Worm (Caenorhabditis elegans) whole organism, early embryonic: ENCODE measurements around the gene F41E6.5.

Experiments
- B0310.2 ChIP-seq: sonication (generic microtip); optimal IDR thresholded peaks from 2 replicates; lab custom pipeline; 2016; ENCODE audit warnings: mild to moderate bottlenecking, missing genetic modification characterization, missing compliant biosample characterization
- F13C5.2 ChIP-seq: sonication (generic microtip); optimal IDR thresholded peaks from 2 replicates; lab custom pipeline; 2017; ENCODE audit warnings: mild to moderate bottlenecking, missing genetic modification characterization, inconsistent platforms, missing compliant biosample characterization
- aly-1 ChIP-seq: sonication (generic microtip); optimal IDR thresholded peaks from 2 replicates; lab custom pipeline; 2016; ENCODE audit warnings: missing genetic modification characterization, missing compliant biosample characterization
- ama-1 ChIP-seq: fragments of 150-350 bp; optimal IDR thresholded peaks from 2 replicates; lab custom pipeline; 2014
- ceh-13 ChIP-seq: fragments of 200-800 bp; sonication (Bioruptor generic); optimal IDR thresholded peaks from 2 replicates; lab custom pipeline; 2018; ENCODE audit warnings: mild to moderate bottlenecking, missing genetic modification characterization, missing compliant biosample characterization
- ceh-36 ChIP-seq: sonication (generic microtip); optimal IDR thresholded peaks from 2 replicates; lab custom pipeline; 2016; ENCODE audit warnings: missing genetic modification characterization, inconsistent platforms, missing compliant biosample characterization
- ets-7 ChIP-seq: sonication (generic microtip); optimal IDR thresholded peaks from 2 replicates; lab custom pipeline; 2016; ENCODE audit warnings: missing genotype, missing genetic modification characterization, missing compliant biosample characterization
- flt-1 ChIP-seq: fragments of 200-800 bp; sonication (Bioruptor generic); IDR thresholded peaks from 2 replicates; pipeline ENCODE4 v1.3.6; 2022; ENCODE audit warnings: missing genetic modification characterization, missing compliant biosample characterization
- hmbx-1 ChIP-seq: sonication (generic microtip); optimal IDR thresholded peaks from 2 replicates; lab custom pipeline; 2016; ENCODE audit warnings: mild to moderate bottlenecking, missing genetic modification characterization, missing compliant biosample characterization
- hmg-4 ChIP-seq: fragments of 200-800 bp; sonication (Bioruptor generic); optimal IDR thresholded peaks from 2 replicates; lab custom pipeline; 2018; ENCODE audit warnings: mild to moderate bottlenecking, missing genetic modification characterization, missing compliant biosample characterization
- hnd-1 ChIP-seq: sonication (generic microtip); optimal IDR thresholded peaks from 2 replicates; lab custom pipeline; 2016; ENCODE audit warnings: missing genetic modification characterization, missing compliant biosample characterization
- pes-1 ChIP-seq: fragments of 200-800 bp; sonication (Bioruptor generic); IDR thresholded peaks from 2 replicates; pipeline ENCODE4 v1.3.6; 2022; ENCODE audit warnings: missing genetic modification reagents, missing genetic modification characterization, missing compliant biosample characterization
- scrt-1 ChIP-seq: fragments of 200-800 bp; sonication (Bioruptor generic); IDR thresholded peaks from 2 replicates; pipeline ENCODE4 v1.3.6; 2022; ENCODE audit warnings: missing genetic modification characterization, missing compliant biosample characterization
- sea-1 ChIP-seq: fragments of 200-800 bp; sonication (Bioruptor generic); conservative IDR thresholded peaks from 2 replicates; pipeline ENCODE4 v1.3.6; 2022; ENCODE audit warnings: missing genetic modification characterization, missing compliant biosample characterization
- tbx-11 ChIP-seq: fragments of 200-800 bp; sonication (Bioruptor generic); IDR thresholded peaks from 2 replicates; pipeline ENCODE4 v1.3.6; 2022; ENCODE audit warnings: missing genetic modification characterization, missing compliant biosample characterization
- tbx-37 ChIP-seq: fragments of 200-800 bp; sonication (Bioruptor generic); conservative IDR thresholded peaks from 2 replicates; pipeline ENCODE4 v1.3.6; 2022; ENCODE audit warnings: missing genetic modification reagents, missing genetic modification characterization, missing compliant biosample characterization
- tra-4 ChIP-seq: sonication (generic microtip); optimal IDR thresholded peaks from 2 replicates; lab custom pipeline; 2017; ENCODE audit warnings: missing genetic modification characterization, missing compliant biosample characterization

F41E6.5 gene

DNA sequence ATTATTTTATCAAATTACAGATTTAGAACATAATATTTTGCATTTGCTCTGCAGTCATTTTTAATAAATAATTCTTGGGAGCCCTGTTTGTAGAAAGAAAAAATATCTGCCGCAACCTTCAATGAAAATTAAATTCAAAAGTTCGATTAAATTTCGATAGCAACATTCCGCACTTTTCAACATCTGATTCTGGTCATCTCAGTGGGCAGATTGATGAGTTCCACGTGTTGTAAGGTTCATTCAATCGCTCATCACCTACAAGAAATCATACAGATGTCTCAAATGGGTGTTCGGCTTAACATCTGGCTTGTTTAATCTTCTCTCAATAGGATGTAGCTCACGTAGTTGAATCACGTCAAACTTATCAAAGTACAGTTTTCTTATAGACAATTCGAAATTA lies 3.3 kb upstream of the F41E6.5 start:
- no peak for TF ChIP-seq hmg-4 (GFP tag; lab: Kevin White, UChicago)
- TF ChIP-seq ets-7, result no peak
- TF ChIP-seq F13C5.2 (tag; lab: Kevin White, UChicago), result no peak
- TF ChIP-seq sea-1, result no peak
- TF ChIP-seq tra-4, result no peak
- no peak for TF ChIP-seq ceh-13 (GFP tag; lab: Kevin White, UChicago)
- TF ChIP-seq scrt-1 (GFP tag; lab: Robert Waterston, UW), result no peak
- TF ChIP-seq ama-1 (lab: Kevin White, UChicago), result no peak
- TF ChIP-seq tbx-11 (GFP tag; lab: Robert Waterston, UW), result no peak

DNA sequence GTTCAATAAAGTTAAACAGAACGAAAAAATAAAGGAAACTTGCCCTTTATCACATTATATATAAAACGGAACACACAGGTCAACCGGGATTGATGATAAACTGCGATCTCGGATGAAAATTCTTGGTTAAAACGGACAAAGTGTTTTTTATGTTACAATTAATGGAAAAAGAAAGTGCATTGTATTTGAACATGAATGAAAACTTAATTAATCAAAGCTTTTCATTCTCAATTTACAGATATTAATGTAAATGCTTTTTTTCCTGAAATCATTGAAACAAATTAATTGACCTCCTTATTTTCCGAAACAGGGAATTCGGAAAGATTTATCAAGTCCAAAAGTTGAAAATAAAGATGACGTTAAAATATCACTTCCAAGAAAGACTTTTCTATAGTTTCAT lies 1.9 kb upstream of the F41E6.5 start, which contains the start of gene F41E6.8:
Gene F41E6.8 (minus strand): TSS at position 101 of the 400 bp plus-strand sequence.
- no peak for TF ChIP-seq tbx-11 (GFP tag; lab: Robert Waterston, UW)
- no peak for TF ChIP-seq ets-7
- TF ChIP-seq hnd-1 (tag; lab: Kevin White, UChicago), result no peak
- TF ChIP-seq sea-1, result no peak
- no peak for TF ChIP-seq scrt-1 (GFP tag; lab: Robert Waterston, UW)
- TF ChIP-seq ceh-36 (tag; lab: Kevin White, UChicago), result no peak
- no peak for TF ChIP-seq pes-1
- TF ChIP-seq F13C5.2 (tag; lab: Kevin White, UChicago), result no peak
- TF ChIP-seq tra-4, result no peak
- TF ChIP-seq flt-1 (GFP tag; lab: Robert Waterston, UW), result no peak
- TF ChIP-seq aly-1 (tag; lab: Kevin White, UChicago), result no peak
- no peak for TF ChIP-seq hmg-4 (GFP tag; lab: Kevin White, UChicago)
- TF ChIP-seq ceh-13 (GFP tag; lab: Kevin White, UChicago), result no peak
- no peak for TF ChIP-seq B0310.2 (tag; lab: Kevin White, UChicago)

- TF ChIP-seq B0310.2 (tag; lab: Kevin White, UChicago) (no peak), tbx-37 (GFP tag; lab: Robert Waterston, UW) (no peak), tra-4 (no peak), tbx-11 (GFP tag; lab: Robert Waterston, UW) (no peak), ceh-36 (tag; lab: Kevin White, UChicago) (no peak), hmbx-1 (tag; lab: Kevin White, UChicago) (no peak), ama-1 (lab: Kevin White, UChicago) (no peak), ceh-13 (GFP tag; lab: Kevin White, UChicago) (no peak), scrt-1 (GFP tag; lab: Robert Waterston, UW) (no peak), hnd-1 (tag; lab: Kevin White, UChicago) (no peak), sea-1 (no peak), ets-7 (no peak), F13C5.2 (tag; lab: Kevin White, UChicago) (no peak), flt-1 (GFP tag; lab: Robert Waterston, UW) (no peak), pes-1 (no peak), aly-1 (tag; lab: Kevin White, UChicago) (no peak), hmg-4 (GFP tag; lab: Kevin White, UChicago) (no peak)
Measured at ce11 chrV:8602638-8603037, 642 bp upstream of the F41E6.5 start, which contains the start of gene F41E6.15. F41E6.15 (minus strand) TSS chrV:8602738.

DNA sequence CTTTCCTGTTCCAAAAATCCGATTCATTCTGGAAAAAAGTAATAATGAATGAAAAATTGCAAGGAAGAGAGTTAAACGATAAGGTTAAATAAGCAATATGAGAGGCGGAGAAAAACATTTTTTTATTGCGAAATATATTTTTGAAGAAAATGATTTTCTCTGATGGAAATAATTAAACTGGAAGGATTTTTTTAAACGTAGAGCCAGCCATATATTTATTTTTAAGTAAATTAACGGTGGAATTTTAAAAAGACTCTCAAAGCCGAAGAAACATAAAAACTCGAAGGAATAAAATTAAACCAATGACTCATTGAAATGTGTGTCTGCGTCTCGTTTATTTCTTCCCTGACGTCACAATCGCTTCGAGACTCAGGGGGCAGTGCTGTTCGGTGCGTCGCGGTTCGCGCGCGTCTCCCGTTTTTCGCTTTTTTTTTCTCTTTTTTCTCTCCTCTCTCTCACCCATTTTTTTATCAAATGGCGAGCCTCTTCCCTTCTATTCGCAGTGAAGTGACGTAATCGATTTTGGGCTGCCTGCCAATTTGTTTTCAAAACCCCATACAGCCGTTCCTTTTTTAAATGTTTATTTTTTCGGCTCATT lies 2.9 kb downstream of the F41E6.5 start, which contains the start of gene vps-60:
Gene vps-60 (minus strand): TSS at position 30 of the 598 bp plus-strand sequence.
- no peak for TF ChIP-seq aly-1 (tag; lab: Kevin White, UChicago)
- no peak for TF ChIP-seq ceh-36 (tag; lab: Kevin White, UChicago)
- TF ChIP-seq hnd-1 (tag; lab: Kevin White, UChicago), result no peak
- no peak for TF ChIP-seq scrt-1 (GFP tag; lab: Robert Waterston, UW)
- peak; percentile 28; the same call in 1 of the 2 replicates for TF ChIP-seq sea-1
- no peak for TF ChIP-seq pes-1
- TF ChIP-seq flt-1 (GFP tag; lab: Robert Waterston, UW), result peak; percentile 44; the same call in 1 of the 2 replicates
- peak; percentile 57 for TF ChIP-seq F13C5.2 (tag; lab: Kevin White, UChicago)
- TF ChIP-seq ama-1 (lab: Kevin White, UChicago), result no peak
- no peak for TF ChIP-seq hmbx-1 (tag; lab: Kevin White, UChicago)
- TF ChIP-seq hmg-4 (GFP tag; lab: Kevin White, UChicago), result peak; percentile 61
- TF ChIP-seq B0310.2 (tag; lab: Kevin White, UChicago), result no peak
- TF ChIP-seq ets-7, result peak; percentile 11
- no peak for TF ChIP-seq tbx-11 (GFP tag; lab: Robert Waterston, UW)

ce11 chrV:8607353-8607850 lies 4.1 kb downstream of the F41E6.5 start, which contains the start of gene smk-1:
smk-1 (plus strand) TSS chrV:8607800.
- TF ChIP-seq F13C5.2 (tag; lab: Kevin White, UChicago) (no peak), ceh-36 (tag; lab: Kevin White, UChicago) (no peak)

- TF ChIP-seq aly-1 (tag; lab: Kevin White, UChicago), result no peak
- TF ChIP-seq hmg-4 (GFP tag; lab: Kevin White, UChicago), result no peak
- no peak for TF ChIP-seq ets-7
- no peak for TF ChIP-seq B0310.2 (tag; lab: Kevin White, UChicago)
- TF ChIP-seq pes-1, result no peak
- TF ChIP-seq tbx-37 (GFP tag; lab: Robert Waterston, UW), result no peak
- no peak for TF ChIP-seq ceh-36 (tag; lab: Kevin White, UChicago)
- no peak for TF ChIP-seq F13C5.2 (tag; lab: Kevin White, UChicago)
- no peak for TF ChIP-seq flt-1 (GFP tag; lab: Robert Waterston, UW)
- no peak for TF ChIP-seq tbx-11 (GFP tag; lab: Robert Waterston, UW)
- no peak for TF ChIP-seq tra-4
- TF ChIP-seq ceh-13 (GFP tag; lab: Kevin White, UChicago), result no peak
- TF ChIP-seq hnd-1 (tag; lab: Kevin White, UChicago), result no peak
- no peak for TF ChIP-seq sea-1
- TF ChIP-seq hmbx-1 (tag; lab: Kevin White, UChicago), result no peak
- TF ChIP-seq ama-1 (lab: Kevin White, UChicago), result no peak
- TF ChIP-seq scrt-1 (GFP tag; lab: Robert Waterston, UW), result no peak
Measured at ce11 chrV:8608483-8608882, 5.2 kb downstream of the F41E6.5 start.
